Worm (Caenorhabditis elegans): ENCODE results near the gene emb-27.

DNA sequence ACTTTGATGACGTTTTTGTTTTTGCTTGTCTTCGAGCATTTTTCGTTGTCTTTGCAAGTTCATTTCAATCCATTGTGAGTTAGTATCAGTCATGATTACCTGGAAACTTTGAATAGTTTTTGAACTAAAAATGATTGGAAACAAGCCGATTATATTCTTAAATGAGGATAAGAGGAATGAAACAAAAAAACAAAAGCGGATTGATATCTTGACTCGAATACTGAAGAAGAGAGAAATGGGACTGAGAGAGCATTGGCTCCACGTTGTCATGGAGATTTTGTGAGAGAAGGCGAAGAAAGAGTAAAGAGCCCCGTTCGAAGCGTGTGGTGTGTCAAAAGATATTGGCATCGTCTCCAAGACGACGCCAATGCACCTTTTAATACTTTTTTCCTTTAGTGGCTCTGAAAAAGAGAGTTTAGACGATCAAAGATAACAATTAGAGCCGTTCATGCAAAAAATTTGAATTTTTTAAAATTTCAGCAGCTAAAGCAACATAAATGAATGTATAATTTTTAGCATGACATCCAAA is 5.1 kb downstream of the emb-27 start, which contains the start of the genes tub-1 and tmem-138:
- TF ChIP-seq pax-3 (tag; optimal IDR thresholded peaks at IDR 0.05): no peak
- no peak for TF ChIP-seq nhr-90 (tag; optimal IDR thresholded peaks at IDR 0.05; ENCODE audit: poor library complexity)
- no peak for TF ChIP-seq elt-2 (tag; optimal IDR thresholded peaks at IDR 0.05)
- TF ChIP-seq snpc-4 (tag; optimal IDR thresholded peaks at IDR 0.05): no peak
- no peak for TF ChIP-seq efl-1 (optimal IDR thresholded peaks at IDR 0.05)
- no peak for TF ChIP-seq efl-1 (GFP tag; optimal IDR thresholded peaks at IDR 0.05 in 1 of 2)
- no peak for TF ChIP-seq nhr-237 (tag; optimal IDR thresholded peaks at IDR 0.05)

Data from whole organism, L1 larva.